Worm (Caenorhabditis elegans) whole organism, L1 larva: ENCODE results near the gene cdc-48.1.
A peak's percentile ranks its signal among the peaks of the same experiment; 100 is the strongest.

Experiments
- F16B12.6 ChIP-seq: fragments of 150-350 bp; optimal IDR thresholded peaks from 2 replicates; lab custom pipeline; 2014; ENCODE audit warnings: missing biosample characterization, missing genetic modification characterization
- Y116A8C.19 ChIP-seq: sonication (generic microtip); optimal IDR thresholded peaks from 2 replicates; lab custom pipeline; 2016; ENCODE audit warnings: missing compliant biosample characterization, missing genetic modification characterization, borderline replicate concordance
- aha-1 ChIP-seq: fragments of 150-350 bp; optimal IDR thresholded peaks from 2 replicates; lab custom pipeline; 2014; ENCODE audit warnings: missing biosample characterization, missing genetic modification characterization
- alr-1 ChIP-seq: fragments of 200-800 bp; sonication (Bioruptor generic); optimal IDR thresholded peaks from 2 replicates; lab custom pipeline; 2018; ENCODE audit warnings: borderline replicate concordance, mild to moderate bottlenecking, missing genetic modification characterization, missing compliant biosample characterization
- aly-2 ChIP-seq: fragments of 150-350 bp; optimal IDR thresholded peaks from 2 replicates; lab custom pipeline; 2014; ENCODE audit warnings: missing biosample characterization, missing genetic modification characterization
- ama-1 ChIP-seq: fragments of 150-350 bp; optimal IDR thresholded peaks from 2 replicates; lab custom pipeline; 2014
- ceh-63 ChIP-seq: fragments of 200-800 bp; sonication (Bioruptor generic); optimal IDR thresholded peaks from 2 replicates; lab custom pipeline; 2018; ENCODE audit warnings: mild to moderate bottlenecking, missing genetic modification characterization, missing compliant biosample characterization
- ceh-8 ChIP-seq: fragments of 200-800 bp; sonication (Bioruptor generic); optimal IDR thresholded peaks from 2 replicates; lab custom pipeline; 2018; ENCODE audit warnings: mild to moderate bottlenecking, missing genetic modification characterization, moderate library complexity, missing compliant biosample characterization
- ceh-82 ChIP-seq, 3 experiments: fragments of 150-350 bp in 1 of 3; sonication (generic microtip) in 2 of 3; optimal IDR thresholded peaks; 2 replicates each; lab custom pipeline; 2014 to 2017; ENCODE audit warnings: missing biosample characterization in 3 of 3, missing genetic modification characterization in 3 of 3
- ceh-88 ChIP-seq: fragments of 200-800 bp; sonication (Bioruptor generic); IDR thresholded peaks from 2 replicates; pipeline ENCODE4 v1.3.6; 2022; ENCODE audit warnings: missing genetic modification characterization, missing compliant biosample characterization
- ceh-90 ChIP-seq: sonication (generic microtip); optimal IDR thresholded peaks from 2 replicates; lab custom pipeline; 2016; ENCODE audit warnings: missing genetic modification characterization, missing compliant biosample characterization
- ces-1 ChIP-seq: fragments of 150-350 bp; optimal IDR thresholded peaks from 2 replicates; lab custom pipeline; 2014; ENCODE audit warnings: missing biosample characterization, missing genetic modification reagents, missing genetic modification characterization
- dpl-1 ChIP-seq, 3 experiments: fragments of 150-350 bp in 2 of 3; sonication (generic microtip) in 1 of 3; optimal IDR thresholded peaks; 2 replicates each; lab custom pipeline; 2014 to 2017; ENCODE audit warnings: missing biosample characterization in 3 of 3, missing genetic modification characterization in 3 of 3, missing genetic modification reagents in 3 of 3
- efl-1 ChIP-seq, 4 experiments: fragments of 150-350 bp; optimal IDR thresholded peaks in 3 of 4; peaks in 1 of 4; 1 replicate in 1 of 4; 2 replicates in 3 of 4; lab custom pipeline; 2014; ENCODE audit warnings: missing biosample characterization in 2 of 4, missing genetic modification characterization in 2 of 4, missing genetic modification reagents in 2 of 4
- efl-3 ChIP-seq: fragments of 200-800 bp; sonication (Bioruptor generic); optimal IDR thresholded peaks from 2 replicates; lab custom pipeline; 2018; ENCODE audit warnings: mild to moderate bottlenecking, missing genetic modification characterization, missing compliant biosample characterization
- egl-13 ChIP-seq: sonication (generic microtip); optimal IDR thresholded peaks from 2 replicates; lab custom pipeline; 2016; ENCODE audit warnings: missing genotype, missing genetic modification reagents, missing genetic modification characterization, missing compliant biosample characterization
- egl-27 ChIP-seq, 2 experiments: fragments of 150-350 bp in 1 of 2; sonication (generic microtip); optimal IDR thresholded peaks; 3 replicates each; lab custom pipeline; 2017 to 2018; ENCODE audit warnings: missing biosample characterization in 2 of 2, missing genetic modification characterization in 2 of 2, missing genetic modification reagents in 2 of 2
- elt-2 ChIP-seq: sonication (generic microtip); optimal IDR thresholded peaks from 2 replicates; lab custom pipeline; 2016; ENCODE audit warnings: missing genetic modification characterization, mild to moderate bottlenecking, inconsistent platforms, missing compliant biosample characterization, missing genetic modification reagents
- fkh-10 ChIP-seq: sonication (generic microtip); optimal IDR thresholded peaks from 2 replicates; lab custom pipeline; 2017; ENCODE audit warnings: missing biosample characterization, missing genetic modification reagents, missing genetic modification characterization
- fkh-8 ChIP-seq: sonication (generic microtip); optimal IDR thresholded peaks from 2 replicates; lab custom pipeline; 2016; ENCODE audit warnings: mild to moderate bottlenecking, missing genetic modification characterization, missing compliant biosample characterization
- fos-1 ChIP-seq: fragments of 150-350 bp; optimal IDR thresholded peaks from 2 replicates; lab custom pipeline; 2014; ENCODE audit warnings: missing biosample characterization, missing genetic modification characterization
- grh-1 ChIP-seq: fragments of 200-800 bp; sonication (Bioruptor generic); IDR thresholded peaks from 2 replicates; pipeline ENCODE4 v1.3.6; 2022; ENCODE audit warnings: missing genetic modification reagents, missing genetic modification characterization, missing compliant biosample characterization
- hlh-17 ChIP-seq: fragments of 200-800 bp; sonication (Bioruptor generic); optimal IDR thresholded peaks from 2 replicates; lab custom pipeline; 2018; ENCODE audit warnings: missing genetic modification characterization, mild to moderate bottlenecking, missing compliant biosample characterization, moderate library complexity, borderline replicate concordance
- isw-1 ChIP-seq: fragments of 200-800 bp; sonication (Bioruptor generic); IDR thresholded peaks from 2 replicates; pipeline ENCODE4 v1.3.6; 2022; ENCODE audit warnings: missing genetic modification characterization, missing compliant biosample characterization
- jun-1 ChIP-seq: fragments of 150-350 bp; optimal IDR thresholded peaks from 2 replicates; lab custom pipeline; 2014; ENCODE audit warnings: missing biosample characterization, missing genetic modification reagents, missing genetic modification characterization
- lin-13 ChIP-seq: fragments of 150-350 bp; optimal IDR thresholded peaks from 2 replicates; lab custom pipeline; 2014; ENCODE audit warnings: missing biosample characterization, missing genetic modification reagents, missing genetic modification characterization
- lin-14 ChIP-seq: fragments of 200-800 bp; sonication (Bioruptor generic); optimal IDR thresholded peaks from 2 replicates; lab custom pipeline; 2018; ENCODE audit warnings: mild to moderate bottlenecking, missing genetic modification characterization, moderate library complexity, missing compliant biosample characterization
- lin-35 ChIP-seq, 2 experiments: fragments of 150-350 bp; optimal IDR thresholded peaks; 2 replicates each; lab custom pipeline; 2014; ENCODE audit warnings: missing biosample characterization in 2 of 2, missing genetic modification characterization in 2 of 2, missing genetic modification reagents in 2 of 2
- lir-3 ChIP-seq: sonication (generic microtip); optimal IDR thresholded peaks from 2 replicates; lab custom pipeline; 2016; ENCODE audit warnings: mild to moderate bottlenecking, missing genetic modification characterization, moderate library complexity, missing compliant biosample characterization; ENCODE audit not compliant: poor library complexity
- mab-9 ChIP-seq: fragments of 200-800 bp; sonication (Bioruptor generic); IDR thresholded peaks from 2 replicates; pipeline ENCODE4 v1.3.6; 2022; ENCODE audit warnings: missing genetic modification reagents, missing genetic modification characterization, missing compliant biosample characterization
- nhr-11 ChIP-seq: fragments of 150-350 bp; optimal IDR thresholded peaks from 2 replicates; lab custom pipeline; 2014; ENCODE audit warnings: missing biosample characterization, missing genetic modification characterization
- nhr-12 ChIP-seq: sonication (generic microtip); optimal IDR thresholded peaks from 2 replicates; lab custom pipeline; 2017; ENCODE audit warnings: missing biosample characterization, missing genetic modification characterization
- nhr-19 ChIP-seq: fragments of 200-800 bp; sonication (Bioruptor generic); conservative IDR thresholded peaks from 2 replicates; pipeline ENCODE4 v1.3.6; 2022; ENCODE audit warnings: missing genetic modification characterization, missing compliant biosample characterization
- nhr-237 ChIP-seq: fragments of 150-350 bp; optimal IDR thresholded peaks from 2 replicates; lab custom pipeline; 2014; ENCODE audit warnings: missing biosample characterization, missing genetic modification characterization
- nhr-28 ChIP-seq: fragments of 150-350 bp; optimal IDR thresholded peaks from 2 replicates; lab custom pipeline; 2014; ENCODE audit warnings: missing biosample characterization, missing genetic modification characterization
- nhr-47 ChIP-seq: sonication (generic microtip); optimal IDR thresholded peaks from 2 replicates; lab custom pipeline; 2016; ENCODE audit warnings: mild to moderate bottlenecking, missing genetic modification characterization, moderate library complexity, missing compliant biosample characterization
- nhr-71 ChIP-seq: sonication (generic microtip); optimal IDR thresholded peaks from 2 replicates; lab custom pipeline; 2016; ENCODE audit warnings: mild to moderate bottlenecking, missing genetic modification characterization, moderate library complexity, missing compliant biosample characterization
- nhr-76 ChIP-seq: sonication (generic microtip); optimal IDR thresholded peaks from 2 replicates; lab custom pipeline; 2017; ENCODE audit warnings: missing biosample characterization, missing genetic modification characterization
- nhr-84 ChIP-seq: sonication (generic microtip); optimal IDR thresholded peaks from 2 replicates; lab custom pipeline; 2017; ENCODE audit warnings: missing biosample characterization, missing genetic modification characterization
- nhr-85 ChIP-seq: sonication (generic microtip); peaks from one replicate; lab custom pipeline; 2016; ENCODE audit warnings: missing genetic modification characterization, inconsistent platforms, missing compliant biosample characterization
- pax-3 ChIP-seq: fragments of 200-800 bp; sonication (Bioruptor generic); optimal IDR thresholded peaks from 2 replicates; lab custom pipeline; 2018; ENCODE audit warnings: mild to moderate bottlenecking, missing genetic modification characterization, moderate library complexity, missing compliant biosample characterization
- rnt-1 ChIP-seq: sonication (generic microtip); optimal IDR thresholded peaks from 2 replicates; lab custom pipeline; 2016; ENCODE audit warnings: mild to moderate bottlenecking, missing genetic modification characterization, moderate library complexity, missing compliant biosample characterization
- sptf-1 ChIP-seq: fragments of 150-350 bp; optimal IDR thresholded peaks from 2 replicates; lab custom pipeline; 2014; ENCODE audit warnings: missing biosample characterization, missing genetic modification characterization
- tbx-2 ChIP-seq: sonication (generic microtip); optimal IDR thresholded peaks from 2 replicates; lab custom pipeline; 2016; ENCODE audit warnings: missing genetic modification characterization, missing compliant biosample characterization
- tlp-1 ChIP-seq: fragments of 150-350 bp; optimal IDR thresholded peaks from 2 replicates; lab custom pipeline; 2014; ENCODE audit warnings: missing biosample characterization, missing genetic modification characterization
- unc-30 ChIP-seq: sonication (generic microtip); optimal IDR thresholded peaks from 2 replicates; lab custom pipeline; 2017; ENCODE audit warnings: missing biosample characterization, missing genetic modification characterization
- vab-15 ChIP-seq: sonication (generic microtip); optimal IDR thresholded peaks from 2 replicates; lab custom pipeline; 2017; ENCODE audit warnings: missing genotype, mild to moderate bottlenecking, missing genetic modification characterization, missing compliant biosample characterization
- xbp-1 ChIP-seq: sonication (generic microtip); optimal IDR thresholded peaks from 2 replicates; lab custom pipeline; 2016; ENCODE audit warnings: missing genetic modification characterization, missing compliant biosample characterization
- zag-1 ChIP-seq: fragments of 150-350 bp; optimal IDR thresholded peaks from 2 replicates; lab custom pipeline; 2014; ENCODE audit warnings: missing biosample characterization, missing genetic modification characterization
- zip-4 ChIP-seq: fragments of 200-800 bp; sonication (Bioruptor generic); optimal IDR thresholded peaks from 2 replicates; lab custom pipeline; 2018; ENCODE audit warnings: mild to moderate bottlenecking, missing genetic modification characterization, moderate library complexity, missing compliant biosample characterization
- ztf-4 ChIP-seq: fragments of 150-350 bp; optimal IDR thresholded peaks from 2 replicates; lab custom pipeline; 2014; ENCODE audit warnings: missing biosample characterization, missing genetic modification characterization

cdc-48.1 gene

ce11 chrII:10555484-10556075 is 7.6 kb downstream of the cdc-48.1 start (continued):
- TF ChIP-seq ces-1 (GFP tag; lab: Kevin White, UChicago) (no peak), mab-9 (GFP tag; lab: Robert Waterston, UW) (no peak), lin-13 (GFP tag; lab: Kevin White, UChicago) (peak; percentile 45), lin-14 (GFP tag; lab: Kevin White, UChicago) (peak; percentile 89), xbp-1 (tag; lab: Kevin White, UChicago) (peak; percentile 55), ceh-88 (GFP tag; lab: Robert Waterston, UW) (peak; percentile 27; the same call in 1 of the 2 replicates), fkh-10 (GFP tag; lab: Kevin White, UChicago) (no peak), nhr-84 (tag; lab: Kevin White, UChicago) (no peak), isw-1 (GFP tag; lab: Robert Waterston, UW) (no peak), fkh-8 (tag; lab: Kevin White, UChicago) (no peak), tlp-1 (no peak), aly-2 (tag; lab: Kevin White, UChicago) (no peak), lin-35 (GFP tag; optimal IDR thresholded peaks at IDR 0.05; lab: Kevin White, UChicago) (peak; percentile 25 to 73), nhr-19 (peak; percentile 67), ceh-90 (no peak), ceh-63 (no peak), vab-15 (tag; lab: Kevin White, UChicago) (no peak), elt-2 (peak; percentile 61), fos-1 (tag; lab: Kevin White, UChicago) (no peak), zip-4 (no peak), ama-1 (lab: Kevin White, UChicago) (peak; percentile 64), nhr-11 (tag; lab: Kevin White, UChicago) (peak; percentile 45), jun-1 (peak; percentile 0), Y116A8C.19 (no peak), aha-1 (peak; percentile 44), ceh-8 (GFP tag; lab: Kevin White, UChicago) (no peak), ceh-82 (tag; optimal IDR thresholded peaks at IDR 0.05; lab: Kevin White, UChicago) (peak in 1 of 3 experiments; percentile 17), tbx-2 (tag; lab: Kevin White, UChicago) (peak; percentile 59), nhr-237 (tag; lab: Kevin White, UChicago) (no peak), F16B12.6 (tag; lab: Kevin White, UChicago) (peak; percentile 5), efl-1 (optimal IDR thresholded peaks at IDR 0.05; lab: Kevin White, UChicago) (peak; percentile 40 to 56), efl-1 (GFP tag; optimal IDR thresholded peaks at IDR 0.05 in 1 of 2; lab: Kevin White, UChicago) (peak in 1 of 2 experiments; percentile 93), nhr-85 (peak; percentile 97), egl-27 (tag; optimal IDR thresholded peaks at IDR 0.05; lab: Kevin White, UChicago) (peak in 1 of 2 experiments; percentile 60), egl-13 (tag; lab: Kevin White, UChicago) (no peak), pax-3 (no peak), unc-30 (no peak), rnt-1 (tag; lab: Kevin White, UChicago) (peak; percentile 69), hlh-17 (GFP tag; lab: Kevin White, UChicago) (no peak), efl-3 (GFP tag; lab: Kevin White, UChicago) (no peak), ztf-4 (tag; lab: Kevin White, UChicago) (peak; percentile 73), nhr-47 (peak; percentile 64), alr-1 (tag; lab: Kevin White, UChicago) (no peak), nhr-28 (tag; lab: Kevin White, UChicago) (no peak), nhr-12 (tag; lab: Kevin White, UChicago) (no peak), nhr-76 (tag; lab: Kevin White, UChicago) (no peak), lir-3 (tag; lab: Kevin White, UChicago) (peak; percentile 46), zag-1 (no peak), grh-1 (GFP tag; lab: Robert Waterston, UW) (0 out of 2 replicates have a peak, but pooled peaks have one; percentile 37), sptf-1 (tag; lab: Kevin White, UChicago) (no peak), nhr-71 (tag; lab: Kevin White, UChicago) (peak; percentile 92), dpl-1 (GFP tag; optimal IDR thresholded peaks at IDR 0.05; lab: Kevin White, UChicago) (peak; percentile 16 to 47 (median 18))
